Worm (Caenorhabditis elegans) whole organism, midembryonic: ENCODE data around the gene dnj-13.

ENCODE experiments used
- T22C8.4 ChIP-seq: fragments of 200-800 bp; sonication (Bioruptor generic); IDR thresholded peaks from 2 replicates; pipeline ENCODE4 v1.3.6; 2022; ENCODE audit warnings: missing genetic modification characterization, missing compliant biosample characterization
- cog-1 ChIP-seq: sonication (generic microtip); optimal IDR thresholded peaks from 2 replicates; lab custom pipeline; 2016; ENCODE audit warnings: missing genetic modification characterization, missing compliant biosample characterization
- flt-1 ChIP-seq: fragments of 200-800 bp; sonication (Bioruptor generic); IDR thresholded peaks from 2 replicates; pipeline ENCODE4 v1.3.6; 2022; ENCODE audit warnings: missing genetic modification characterization, missing compliant biosample characterization
- klf-2 ChIP-seq: fragments of 200-800 bp; sonication (Bioruptor generic); conservative IDR thresholded peaks from 2 replicates; pipeline ENCODE4 v1.3.6; 2022; ENCODE audit warnings: missing genetic modification reagents, missing genetic modification characterization, missing compliant biosample characterization
- med-1 ChIP-seq: sonication (generic microtip); optimal IDR thresholded peaks from 2 replicates; lab custom pipeline; 2017; ENCODE audit warnings: missing genetic modification characterization, mild to moderate bottlenecking, missing compliant biosample characterization, antibody characterized with exemption, missing genetic modification reagents; ENCODE audit not compliant: insufficient read depth
- ref-1 ChIP-seq: fragments of 200-800 bp; sonication (Bioruptor generic); conservative IDR thresholded peaks from 2 replicates; pipeline ENCODE4 v1.3.6; 2022; ENCODE audit warnings: missing genetic modification reagents, missing genetic modification characterization, missing compliant biosample characterization
- tab-1 ChIP-seq: fragments of 200-800 bp; sonication (Bioruptor generic); IDR thresholded peaks from 2 replicates; pipeline ENCODE4 v1.3.6; 2022; ENCODE audit warnings: missing genetic modification characterization, missing compliant biosample characterization
- ztf-23 ChIP-seq: fragments of 200-800 bp; sonication (Bioruptor generic); IDR thresholded peaks from 2 replicates; pipeline ENCODE4 v1.3.6; 2022; ENCODE audit warnings: missing genetic modification reagents, missing genetic modification characterization, missing compliant biosample characterization
- ztf-29 ChIP-seq: fragments of 200-800 bp; sonication (Bioruptor generic); IDR thresholded peaks from 2 replicates; pipeline ENCODE4 v1.3.6; 2022; ENCODE audit warnings: missing genetic modification reagents, missing genetic modification characterization, missing compliant biosample characterization

Gene dnj-13

ce11 chrII:11514775-11515174 is 30.7 kb upstream of the dnj-13 start, which contains the start of gene srh-44:
srh-44 (plus strand) TSS chrII:11515075.
- TF ChIP-seq ref-1 (GFP tag; lab: Robert Waterston, UW) = no peak

ce11 chrII:11518184-11518583 is 27.3 kb upstream of the dnj-13 start, which contains the start of gene B0334.10:
B0334.10 (plus strand) TSS chrII:11518484.
- no peak for TF ChIP-seq ztf-23
- no peak for TF ChIP-seq cog-1 (tag; lab: Kevin White, UChicago)
- no peak for TF ChIP-seq klf-2 (GFP tag; lab: Robert Waterston, UW)
- TF ChIP-seq tab-1 = no peak
- no peak for TF ChIP-seq flt-1 (GFP tag; lab: Robert Waterston, UW)
- no peak for TF ChIP-seq ztf-29 (GFP tag; lab: Robert Waterston, UW)
- no peak for TF ChIP-seq ref-1 (GFP tag; lab: Robert Waterston, UW)
- TF ChIP-seq T22C8.4 = no peak
- no peak for TF ChIP-seq med-1 (GFP tag; lab: Kevin White, UChicago)

ce11 chrII:11521300-11521699 is 24.2 kb upstream of the dnj-13 start, which contains the start of gene Y62F5A.10:
Y62F5A.10 (plus strand) TSS chrII:11521600.
- TF ChIP-seq med-1 (GFP tag; lab: Kevin White, UChicago) (no peak), ztf-23 (no peak), ztf-29 (GFP tag; lab: Robert Waterston, UW) (no peak), ref-1 (GFP tag; lab: Robert Waterston, UW) (no peak), cog-1 (tag; lab: Kevin White, UChicago) (no peak), tab-1 (no peak), klf-2 (GFP tag; lab: Robert Waterston, UW) (no peak), flt-1 (GFP tag; lab: Robert Waterston, UW) (no peak), T22C8.4 (no peak)

ce11 chrII:11526954-11527353 is 18.5 kb upstream of the dnj-13 start, which contains the start of gene age-1:
age-1 (minus strand) TSS chrII:11527054.
- TF ChIP-seq tab-1 (no peak), ztf-23 (no peak), cog-1 (tag; lab: Kevin White, UChicago) (no peak), ztf-29 (GFP tag; lab: Robert Waterston, UW) (no peak), klf-2 (GFP tag; lab: Robert Waterston, UW) (no peak), flt-1 (GFP tag; lab: Robert Waterston, UW) (no peak), T22C8.4 (no peak), med-1 (GFP tag; lab: Kevin White, UChicago) (no peak), ref-1 (GFP tag; lab: Robert Waterston, UW) (no peak)

- TF ChIP-seq ztf-29 (GFP tag; lab: Robert Waterston, UW) (no peak), ref-1 (GFP tag; lab: Robert Waterston, UW) (no peak), med-1 (GFP tag; lab: Kevin White, UChicago) (no peak), klf-2 (GFP tag; lab: Robert Waterston, UW) (no peak), T22C8.4 (no peak), tab-1 (no peak), cog-1 (tag; lab: Kevin White, UChicago) (no peak), ztf-23 (no peak)
These were observed 11.8 kb upstream of the dnj-13 start, which contains the start of gene mdt-8 for ce11 chrII:11533716-11534115. mdt-8 (minus strand) TSS chrII:11533816.

ce11 chrII:11534429-11535099 is 10.9 kb upstream of the dnj-13 start, which contains the start of gene Y62F5A.12:
Y62F5A.12 (minus strand) TSS chrII:11534479.
- TF ChIP-seq ref-1 (GFP tag; lab: Robert Waterston, UW) = peak; percentile 56
- peak; percentile 92 for TF ChIP-seq ztf-23
- peak; percentile 73 for TF ChIP-seq T22C8.4
- TF ChIP-seq cog-1 (tag; lab: Kevin White, UChicago) = peak; percentile 64
- peak; percentile 88 for TF ChIP-seq flt-1 (GFP tag; lab: Robert Waterston, UW)
- TF ChIP-seq tab-1 = peak; percentile 86
- TF ChIP-seq ztf-29 (GFP tag; lab: Robert Waterston, UW) = peak; percentile 57; the same call in 1 of the 2 replicates
- peak; percentile 94 for TF ChIP-seq klf-2 (GFP tag; lab: Robert Waterston, UW)

- TF ChIP-seq flt-1 (GFP tag; lab: Robert Waterston, UW) (peak; percentile 71), ztf-29 (GFP tag; lab: Robert Waterston, UW) (no peak)
These were observed 10.1 kb upstream of the dnj-13 start for ce11 chrII:11535429-11535828.

- TF ChIP-seq klf-2 (GFP tag; lab: Robert Waterston, UW) (no peak), tab-1 (no peak), med-1 (GFP tag; lab: Kevin White, UChicago) (no peak), ref-1 (GFP tag; lab: Robert Waterston, UW) (no peak), cog-1 (tag; lab: Kevin White, UChicago) (no peak), ztf-29 (GFP tag; lab: Robert Waterston, UW) (no peak), ztf-23 (no peak), T22C8.4 (no peak), flt-1 (GFP tag; lab: Robert Waterston, UW) (no peak)
These were observed 9.6 kb upstream of the dnj-13 start for ce11 chrII:11535924-11536323.

- TF ChIP-seq ztf-23 (no peak), tab-1 (no peak), cog-1 (tag; lab: Kevin White, UChicago) (no peak), klf-2 (GFP tag; lab: Robert Waterston, UW) (no peak), ref-1 (GFP tag; lab: Robert Waterston, UW) (no peak)
These were observed 9.0 kb upstream of the dnj-13 start for ce11 chrII:11536505-11536904.

ce11 chrII:11537115-11537514 is 8.4 kb upstream of the dnj-13 start:
- TF ChIP-seq ztf-29 (GFP tag; lab: Robert Waterston, UW) (no peak), klf-2 (GFP tag; lab: Robert Waterston, UW) (no peak), ztf-23 (0 out of 2 replicates have a peak, but pooled peaks have one; percentile 18)
